Worm (Caenorhabditis elegans) whole organism, mixed stage, embryonic: ENCODE measurements around the gene nlp-23.

Source experiments
- M03D4.4 ChIP-seq: sonication (generic microtip); optimal IDR thresholded peaks from 2 replicates; lab custom pipeline; 2017; ENCODE audit warnings: mild to moderate bottlenecking, missing genetic modification characterization, missing compliant biosample characterization
- bed-3 ChIP-seq: fragments of 200-800 bp; sonication (Bioruptor generic); optimal IDR thresholded peaks from 3 replicates; lab custom pipeline; 2018; ENCODE audit warnings: mild to moderate bottlenecking, missing genetic modification characterization, moderate library complexity, missing compliant biosample characterization
- ceh-39 ChIP-seq: fragments of 150-350 bp; optimal IDR thresholded peaks from 2 replicates; lab custom pipeline; 2014; ENCODE audit warnings: missing biosample characterization, missing genetic modification characterization
- ceh-83 ChIP-seq: fragments of 200-800 bp; sonication (Bioruptor generic); optimal IDR thresholded peaks from 2 replicates; lab custom pipeline; 2018; ENCODE audit warnings: mild to moderate bottlenecking, missing genetic modification characterization, missing compliant biosample characterization
- ces-1 ChIP-seq: fragments of 150-350 bp; optimal IDR thresholded peaks from 2 replicates; lab custom pipeline; 2014; ENCODE audit warnings: missing biosample characterization, missing genetic modification reagents, missing genetic modification characterization
- cnd-1 ChIP-seq: fragments of 200-800 bp; sonication (Bioruptor generic); optimal IDR thresholded peaks from 2 replicates; lab custom pipeline; 2018; ENCODE audit warnings: mild to moderate bottlenecking, missing genetic modification characterization, missing compliant biosample characterization
- drap-1 ChIP-seq: fragments of 200-800 bp; sonication (Bioruptor generic); optimal IDR thresholded peaks from 3 replicates; lab custom pipeline; 2018; ENCODE audit warnings: mild to moderate bottlenecking, missing genetic modification characterization, missing compliant biosample characterization
- elt-1 ChIP-seq: sonication (generic microtip); optimal IDR thresholded peaks from 2 replicates; lab custom pipeline; 2017; ENCODE audit warnings: missing genetic modification characterization, mild to moderate bottlenecking, missing compliant biosample characterization, antibody characterized with exemption, moderate library complexity, borderline replicate concordance; ENCODE audit not compliant: insufficient read depth
- elt-3 ChIP-seq: fragments of 150-350 bp; optimal IDR thresholded peaks from 2 replicates; lab custom pipeline; 2014; ENCODE audit warnings: missing biosample characterization, missing genetic modification characterization
- flh-1 ChIP-seq: fragments of 200-800 bp; sonication (Bioruptor generic); optimal IDR thresholded peaks from 2 replicates; lab custom pipeline; 2018; ENCODE audit warnings: mild to moderate bottlenecking, missing genetic modification characterization, moderate library complexity, missing compliant biosample characterization
- ham-2 ChIP-seq: fragments of 200-800 bp; sonication (Bioruptor generic); optimal IDR thresholded peaks from 2 replicates; lab custom pipeline; 2018; ENCODE audit warnings: mild to moderate bottlenecking, missing genetic modification characterization, missing compliant biosample characterization
- hlh-1 ChIP-seq: fragments of 150-350 bp; optimal IDR thresholded peaks from 2 replicates; lab custom pipeline; 2014; ENCODE audit warnings: missing biosample characterization, missing genetic modification reagents, missing genetic modification characterization
- lsy-2 ChIP-seq: fragments of 150-350 bp; optimal IDR thresholded peaks from 2 replicates; lab custom pipeline; 2014; ENCODE audit warnings: missing biosample characterization, missing genetic modification characterization
- mab-5 ChIP-seq: fragments of 150-350 bp; optimal IDR thresholded peaks from 2 replicates; lab custom pipeline; 2014; ENCODE audit warnings: missing biosample characterization, missing genetic modification characterization
- mep-1 ChIP-seq: fragments of 150-350 bp; optimal IDR thresholded peaks from 2 replicates; lab custom pipeline; 2017; ENCODE audit warnings: missing biosample characterization, missing genetic modification reagents, missing genetic modification characterization, inconsistent platforms
- mls-2 ChIP-seq: sonication (generic microtip); optimal IDR thresholded peaks from 2 replicates; lab custom pipeline; 2016; ENCODE audit warnings: mild to moderate bottlenecking, missing genetic modification characterization, moderate library complexity, missing compliant biosample characterization
- nhr-12 ChIP-seq: fragments of 150-350 bp; optimal IDR thresholded peaks from 2 replicates; lab custom pipeline; 2014; ENCODE audit warnings: missing biosample characterization, missing genetic modification characterization
- nhr-2 ChIP-seq: fragments of 150-350 bp; optimal IDR thresholded peaks from 2 replicates; lab custom pipeline; 2014; ENCODE audit warnings: missing biosample characterization, missing genetic modification characterization
- nhr-237 ChIP-seq: fragments of 150-350 bp; optimal IDR thresholded peaks from 2 replicates; lab custom pipeline; 2014; ENCODE audit warnings: missing biosample characterization, missing genetic modification characterization
- nhr-28 ChIP-seq: fragments of 150-350 bp; optimal IDR thresholded peaks from 2 replicates; lab custom pipeline; 2014; ENCODE audit warnings: missing biosample characterization, missing genetic modification characterization
- nhr-76 ChIP-seq: sonication (generic microtip); optimal IDR thresholded peaks from 2 replicates; lab custom pipeline; 2017; ENCODE audit warnings: missing biosample characterization, missing genetic modification characterization
- sem-2 ChIP-seq: fragments of 200-800 bp; sonication (Bioruptor generic); optimal IDR thresholded peaks from 2 replicates; lab custom pipeline; 2018; ENCODE audit warnings: mild to moderate bottlenecking, missing genetic modification characterization, missing compliant biosample characterization
- snpc-4 ChIP-seq: fragments of 150-350 bp; optimal IDR thresholded peaks from 2 replicates; lab custom pipeline; 2014; ENCODE audit warnings: missing biosample characterization, missing genetic modification characterization
- sptf-1 ChIP-seq: sonication (generic microtip); optimal IDR thresholded peaks from 2 replicates; lab custom pipeline; 2017; ENCODE audit warnings: mild to moderate bottlenecking, missing genetic modification characterization, moderate library complexity, missing compliant biosample characterization
- tbx-8 ChIP-seq: fragments of 200-800 bp; sonication (Bioruptor generic); optimal IDR thresholded peaks from 2 replicates; lab custom pipeline; 2018; ENCODE audit warnings: mild to moderate bottlenecking, missing genetic modification characterization, moderate library complexity, missing compliant biosample characterization
- unc-120 ChIP-seq: sonication (generic microtip); optimal IDR thresholded peaks from 2 replicates; lab custom pipeline; 2017; ENCODE audit warnings: missing genetic modification characterization, missing compliant biosample characterization; ENCODE audit not compliant: poor library complexity, severe bottlenecking
- unc-39 ChIP-seq: fragments of 150-350 bp; optimal IDR thresholded peaks from 2 replicates; lab custom pipeline; 2014; ENCODE audit warnings: missing biosample characterization, missing genetic modification characterization
- unc-62 ChIP-seq: fragments of 150-350 bp; optimal IDR thresholded peaks from 2 replicates; lab custom pipeline; 2014; ENCODE audit warnings: missing biosample characterization, missing genetic modification reagents, missing genetic modification characterization
- zip-8 ChIP-seq: fragments of 150-350 bp; optimal IDR thresholded peaks from 2 replicates; lab custom pipeline; 2014; ENCODE audit warnings: missing biosample characterization, missing genetic modification characterization
- ztf-11 ChIP-seq: fragments of 150-350 bp; optimal IDR thresholded peaks from 2 replicates; lab custom pipeline; 2014; ENCODE audit warnings: missing biosample characterization, missing genetic modification characterization

The nlp-23 gene

DNA sequence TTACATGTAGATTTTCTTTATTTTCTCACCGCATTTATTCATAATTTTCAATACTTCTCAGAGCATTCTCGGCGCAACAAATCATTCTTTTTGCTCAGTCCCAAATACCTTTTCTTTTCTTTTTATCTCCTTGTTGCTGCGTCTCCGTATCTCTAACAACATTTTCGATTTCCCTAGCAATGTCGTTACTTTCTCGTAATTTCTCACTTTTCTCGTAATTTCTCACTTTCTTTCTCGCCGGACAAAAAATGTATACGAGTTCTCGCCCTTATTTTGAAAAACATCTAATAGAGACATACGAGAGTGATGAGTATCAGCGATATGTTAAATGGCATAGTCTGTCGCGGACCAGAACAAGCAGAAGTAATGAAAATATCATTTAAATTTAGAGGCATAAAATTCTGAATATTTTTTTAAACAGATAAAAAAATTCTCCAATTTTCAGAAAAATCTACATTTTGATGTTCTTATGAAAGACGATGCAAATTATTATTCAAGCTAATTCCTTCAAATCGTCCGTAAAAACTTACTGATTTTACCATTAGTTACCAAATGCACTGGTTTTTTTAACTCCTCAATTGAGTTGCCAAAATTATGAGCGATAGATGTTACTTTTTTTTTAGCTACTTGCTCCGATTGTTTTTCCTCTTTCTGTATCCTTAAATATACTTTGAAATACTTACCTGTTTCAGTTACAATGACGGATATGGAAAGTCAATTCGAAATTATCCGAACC, 32.7 kb upstream of the nlp-23 start, which contains the start of gene F47G3.3:
Gene F47G3.3 (plus strand): TSS at position 686 of the 736 bp plus-strand sequence.
- no peak for TF ChIP-seq cnd-1 (tag; lab: Kevin White, UChicago)
- TF ChIP-seq flh-1 (GFP tag; lab: Kevin White, UChicago), result no peak
- no peak for TF ChIP-seq lsy-2 (tag; lab: Kevin White, UChicago)
- no peak for TF ChIP-seq nhr-237 (tag; lab: Kevin White, UChicago)
- no peak for TF ChIP-seq ham-2 (GFP tag; lab: Kevin White, UChicago)
- TF ChIP-seq nhr-28, result no peak
- TF ChIP-seq zip-8 (tag; lab: Kevin White, UChicago), result no peak
- no peak for TF ChIP-seq nhr-12
- no peak for TF ChIP-seq mls-2 (tag; lab: Kevin White, UChicago)

ce11 chrX:2372134-2372533, 29.4 kb upstream of the nlp-23 start:
- no peak for TF ChIP-seq nhr-237 (tag; lab: Kevin White, UChicago)
- TF ChIP-seq sptf-1, result no peak
- TF ChIP-seq hlh-1 (tag; lab: Kevin White, UChicago), result no peak
- no peak for TF ChIP-seq unc-120 (tag; lab: Kevin White, UChicago)
- TF ChIP-seq mep-1, result no peak
- TF ChIP-seq bed-3 (GFP tag; lab: Kevin White, UChicago), result no peak
- no peak for TF ChIP-seq ceh-39 (tag; lab: Kevin White, UChicago)
- no peak for TF ChIP-seq unc-62 (GFP tag; lab: Kevin White, UChicago)
- TF ChIP-seq drap-1, result no peak
- TF ChIP-seq ces-1 (GFP tag; lab: Kevin White, UChicago), result no peak
- no peak for TF ChIP-seq mls-2 (tag; lab: Kevin White, UChicago)
- no peak for TF ChIP-seq zip-8 (tag; lab: Kevin White, UChicago)
- no peak for TF ChIP-seq mab-5 (tag; lab: Kevin White, UChicago)
- TF ChIP-seq tbx-8 (GFP tag; lab: Kevin White, UChicago), result no peak
- TF ChIP-seq lsy-2 (tag; lab: Kevin White, UChicago), result no peak
- TF ChIP-seq nhr-2 (tag; lab: Kevin White, UChicago), result no peak
- no peak for TF ChIP-seq nhr-12
- TF ChIP-seq, all 35 proteins: peak for 0

- TF ChIP-seq ceh-39 (tag; lab: Kevin White, UChicago) (no peak), ham-2 (GFP tag; lab: Kevin White, UChicago) (no peak), snpc-4 (no peak), drap-1 (no peak), mep-1 (no peak), sem-2 (GFP tag; lab: Kevin White, UChicago) (no peak), hlh-1 (tag; lab: Kevin White, UChicago) (no peak), nhr-12 (no peak), elt-1 (tag; lab: Kevin White, UChicago) (no peak), nhr-2 (tag; lab: Kevin White, UChicago) (no peak), lsy-2 (tag; lab: Kevin White, UChicago) (no peak), zip-8 (tag; lab: Kevin White, UChicago) (no peak)
Measured at ce11 chrX:2370655-2371054, 27.9 kb upstream of the nlp-23 start.

- TF ChIP-seq snpc-4 (no peak), elt-3 (tag; lab: Kevin White, UChicago) (no peak), cnd-1 (tag; lab: Kevin White, UChicago) (no peak), ztf-11 (no peak), ceh-39 (tag; lab: Kevin White, UChicago) (no peak), ham-2 (GFP tag; lab: Kevin White, UChicago) (no peak), nhr-2 (tag; lab: Kevin White, UChicago) (no peak), tbx-8 (GFP tag; lab: Kevin White, UChicago) (no peak), unc-120 (tag; lab: Kevin White, UChicago) (no peak), unc-39 (no peak), M03D4.4 (tag; lab: Kevin White, UChicago) (no peak), drap-1 (no peak), ceh-83 (no peak), hlh-1 (tag; lab: Kevin White, UChicago) (no peak), nhr-76 (no peak), mab-5 (tag; lab: Kevin White, UChicago) (no peak), sem-2 (GFP tag; lab: Kevin White, UChicago) (no peak), elt-1 (tag; lab: Kevin White, UChicago) (no peak)
- TF ChIP-seq, all 35 proteins: peak for 0
Measured at ce11 chrX:2369073-2369472, 26.3 kb upstream of the nlp-23 start.
